Fruit fly (Drosophila melanogaster): ENCODE results near the gene Aldh7A1.

Aldh7A1 gene

DNA sequence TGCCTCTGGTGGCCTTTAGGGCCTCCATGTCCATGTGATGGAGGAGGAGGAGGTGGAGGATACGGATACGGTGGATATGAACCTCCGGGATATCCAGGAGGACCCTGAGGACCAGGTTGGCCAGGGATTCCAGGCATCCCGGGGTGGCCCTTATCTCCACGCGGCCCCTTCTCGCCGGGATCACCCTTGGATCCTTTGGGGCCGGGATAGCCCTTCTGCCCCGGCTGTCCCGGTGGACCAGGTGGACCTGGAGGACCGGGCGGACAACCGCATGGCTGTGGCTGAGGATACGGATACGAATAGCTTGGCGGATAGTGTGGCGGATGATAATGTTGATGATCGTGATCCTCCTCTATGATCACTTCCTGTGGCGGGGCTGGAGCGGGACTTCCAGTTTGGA lies 11.6 kb upstream of the Aldh7A1 start:
- no peak for TF ChIP-seq h (optimal IDR thresholded peaks at IDR 0.05)
- TF ChIP-seq Myc (optimal IDR thresholded peaks at IDR 0.05), result no peak
- no peak for TF ChIP-seq ttk (optimal IDR thresholded peaks at IDR 0.05)
- no peak for TF ChIP-seq Sin3A (optimal IDR thresholded peaks at IDR 0.05)
- no peak for TF ChIP-seq psq (optimal IDR thresholded peaks at IDR 0.05)
- no peak for TF ChIP-seq insv (optimal IDR thresholded peaks at IDR 0.05)

DNA sequence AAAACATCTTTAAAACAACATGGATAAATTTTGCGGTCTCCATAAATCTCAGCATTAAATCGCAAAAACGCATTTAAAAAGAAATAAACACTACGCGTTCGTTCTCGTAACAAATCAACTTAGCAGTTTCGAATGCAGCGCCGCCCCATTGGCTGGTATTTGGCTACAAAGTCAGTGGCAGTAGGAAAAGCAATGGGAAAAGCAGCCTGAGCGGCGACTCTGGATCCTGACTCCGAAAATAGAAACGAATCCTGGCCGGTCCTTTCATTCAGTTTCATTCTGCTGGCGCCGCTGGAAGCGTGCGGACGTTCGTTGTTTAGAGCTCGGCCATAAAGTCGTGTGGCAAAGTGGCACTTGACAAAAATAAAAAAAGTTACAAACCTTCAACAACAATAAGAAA lies 6.8 kb upstream of the Aldh7A1 start, which contains the start of gene CG14086:
Gene CG14086 (plus strand): TSS at position 301 of the 400 bp plus-strand sequence.
- TF ChIP-seq h (optimal IDR thresholded peaks at IDR 0.05) (no peak), psq (optimal IDR thresholded peaks at IDR 0.05) (no peak), ttk (optimal IDR thresholded peaks at IDR 0.05) (no peak), Myc (optimal IDR thresholded peaks at IDR 0.05) (no peak), insv (optimal IDR thresholded peaks at IDR 0.05) (no peak), Sin3A (optimal IDR thresholded peaks at IDR 0.05) (no peak)

DNA sequence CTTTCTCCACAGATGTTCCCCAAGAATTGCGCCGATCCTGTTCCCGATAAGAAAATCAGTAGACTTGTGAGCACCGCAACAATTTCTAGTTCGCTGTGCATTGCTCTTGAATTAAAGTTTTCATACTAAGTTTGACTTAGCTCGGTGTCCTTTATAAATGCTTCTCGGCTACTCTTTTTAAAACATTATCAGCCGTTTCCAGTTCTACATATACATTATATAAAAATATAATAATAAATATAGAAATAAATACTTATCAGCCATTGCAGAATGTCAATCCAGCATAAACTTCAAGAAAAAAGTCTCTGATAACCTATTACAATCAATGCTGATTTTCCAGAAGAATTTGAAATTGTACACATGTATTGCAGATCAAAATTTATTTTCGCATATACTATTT lies 1.8 kb upstream of the Aldh7A1 start, which contains the start of gene CG14088:
Gene CG14088 (minus strand): TSS at position 101 of the 400 bp plus-strand sequence.
- TF ChIP-seq ttk (optimal IDR thresholded peaks at IDR 0.05) (no peak), psq (optimal IDR thresholded peaks at IDR 0.05) (no peak), insv (optimal IDR thresholded peaks at IDR 0.05) (no peak), Sin3A (optimal IDR thresholded peaks at IDR 0.05) (no peak), Myc (optimal IDR thresholded peaks at IDR 0.05) (no peak), h (optimal IDR thresholded peaks at IDR 0.05) (no peak)

DNA sequence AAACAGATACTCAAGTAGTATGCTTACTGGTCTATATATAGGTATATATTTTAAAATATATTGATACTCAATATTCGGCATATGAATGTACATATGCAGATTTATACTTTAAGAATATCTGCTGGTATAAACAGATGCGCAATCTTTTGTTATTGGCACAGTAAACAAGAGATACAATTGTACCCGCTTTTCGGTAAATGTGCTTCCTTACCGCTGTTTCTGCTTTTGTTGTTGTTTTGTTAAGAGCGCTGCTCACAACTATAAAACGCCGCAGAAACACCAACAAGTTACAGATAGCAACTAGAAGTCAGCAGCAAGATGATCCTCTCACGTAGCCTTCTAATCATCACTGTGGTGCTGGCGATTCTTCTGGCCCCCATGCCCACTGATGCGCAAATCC lies 3.0 kb downstream of the Aldh7A1 start, which contains the start of gene CG45081:
Gene CG45081 (plus strand): TSS at position 301 of the 400 bp plus-strand sequence.
- TF ChIP-seq psq (optimal IDR thresholded peaks at IDR 0.05) (no peak), h (optimal IDR thresholded peaks at IDR 0.05) (no peak), Myc (optimal IDR thresholded peaks at IDR 0.05) (no peak), insv (optimal IDR thresholded peaks at IDR 0.05) (no peak), ttk (optimal IDR thresholded peaks at IDR 0.05) (no peak), Sin3A (optimal IDR thresholded peaks at IDR 0.05) (no peak)

DNA sequence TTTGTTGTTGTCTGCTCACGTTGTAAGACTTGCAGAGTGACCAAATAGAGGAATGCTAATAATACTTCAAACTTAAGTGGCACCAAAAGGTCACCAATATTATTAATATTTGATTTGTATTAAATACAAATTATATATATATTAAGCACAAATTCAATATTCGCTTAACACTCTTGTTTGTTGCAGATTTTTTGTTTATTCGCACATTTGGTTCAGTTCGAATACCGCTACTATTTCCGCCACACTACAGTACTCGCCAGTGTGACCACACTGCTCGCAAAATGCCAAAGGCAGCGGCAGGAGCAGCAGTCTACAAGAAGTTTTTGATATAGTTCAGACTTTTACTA lies 4.6 kb downstream of the Aldh7A1 start, which contains the start of gene Max:
Gene Max (minus strand): TSS at position 44 of the 347 bp plus-strand sequence.
- TF ChIP-seq Sin3A (optimal IDR thresholded peaks at IDR 0.05) (no peak), psq (optimal IDR thresholded peaks at IDR 0.05) (no peak), insv (optimal IDR thresholded peaks at IDR 0.05) (no peak), ttk (optimal IDR thresholded peaks at IDR 0.05) (no peak), h (optimal IDR thresholded peaks at IDR 0.05) (no peak)

DNA sequence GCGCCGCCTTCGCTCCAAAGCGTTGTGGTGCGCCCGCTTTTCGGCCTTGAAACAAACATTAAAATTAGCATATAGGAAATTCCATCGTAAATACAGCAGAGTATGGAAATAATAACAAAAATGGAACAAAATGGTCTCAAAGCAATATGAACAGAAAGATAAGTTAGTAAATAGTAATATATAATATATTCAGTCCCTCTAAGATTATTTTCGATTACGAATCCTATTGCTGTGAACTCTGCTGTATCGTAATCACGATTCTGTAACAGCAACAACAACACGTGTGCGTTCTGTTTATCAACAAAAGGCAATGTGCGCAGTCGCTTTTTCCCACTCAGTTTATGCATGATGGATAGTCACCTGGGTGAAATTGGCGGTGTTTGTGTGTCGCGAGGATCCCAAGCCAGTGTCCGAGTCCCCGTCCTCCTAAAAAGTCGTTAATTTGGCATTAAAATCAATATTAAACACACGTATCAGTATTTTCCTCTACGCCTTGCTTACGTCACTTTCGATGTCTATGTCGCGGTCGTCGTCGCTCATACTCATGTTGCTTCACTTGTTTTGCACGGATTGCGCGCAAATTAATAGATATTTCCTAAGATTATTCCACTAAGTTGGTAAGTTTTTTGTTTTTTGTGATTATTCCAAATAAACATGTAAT lies 5.1 kb downstream of the Aldh7A1 start, which contains the start of the genes CG42374 and Mettl5:
Gene CG42374 (plus strand): TSS at position 287 of the 661 bp plus-strand sequence.
Gene Mettl5 (plus strand): TSS at position 287 of the 661 bp plus-strand sequence.
- no peak for TF ChIP-seq ttk (optimal IDR thresholded peaks at IDR 0.05)
- TF ChIP-seq Sin3A (optimal IDR thresholded peaks at IDR 0.05), result no peak
- TF ChIP-seq Myc (optimal IDR thresholded peaks at IDR 0.05), result no peak
- TF ChIP-seq insv (optimal IDR thresholded peaks at IDR 0.05), result no peak
- no peak for TF ChIP-seq h (optimal IDR thresholded peaks at IDR 0.05)
- TF ChIP-seq psq (optimal IDR thresholded peaks at IDR 0.05), result no peak

DNA sequence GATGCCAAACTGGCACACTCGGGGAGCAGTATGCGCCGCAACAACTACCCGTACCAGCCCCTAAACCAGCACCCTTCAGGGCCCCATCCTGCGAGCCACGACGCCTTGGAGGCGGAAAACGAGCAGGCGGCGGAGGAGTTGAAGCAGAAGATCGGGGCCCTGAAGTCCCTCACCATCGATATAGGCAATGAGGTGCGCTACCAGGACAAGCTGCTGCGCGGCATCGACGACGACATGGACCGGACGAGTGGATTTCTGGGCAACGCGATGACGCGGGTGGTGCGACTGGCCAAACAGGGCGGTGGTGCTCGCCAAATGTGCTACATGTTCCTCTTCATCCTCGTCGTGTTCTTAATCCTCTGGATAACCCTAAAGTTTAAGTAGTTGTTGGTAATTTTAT lies 7.0 kb downstream of the Aldh7A1 start:
- TF ChIP-seq ttk (optimal IDR thresholded peaks at IDR 0.05) (no peak), insv (optimal IDR thresholded peaks at IDR 0.05) (no peak), psq (optimal IDR thresholded peaks at IDR 0.05) (no peak), Sin3A (optimal IDR thresholded peaks at IDR 0.05) (no peak), h (optimal IDR thresholded peaks at IDR 0.05) (no peak), Myc (optimal IDR thresholded peaks at IDR 0.05) (no peak)

DNA sequence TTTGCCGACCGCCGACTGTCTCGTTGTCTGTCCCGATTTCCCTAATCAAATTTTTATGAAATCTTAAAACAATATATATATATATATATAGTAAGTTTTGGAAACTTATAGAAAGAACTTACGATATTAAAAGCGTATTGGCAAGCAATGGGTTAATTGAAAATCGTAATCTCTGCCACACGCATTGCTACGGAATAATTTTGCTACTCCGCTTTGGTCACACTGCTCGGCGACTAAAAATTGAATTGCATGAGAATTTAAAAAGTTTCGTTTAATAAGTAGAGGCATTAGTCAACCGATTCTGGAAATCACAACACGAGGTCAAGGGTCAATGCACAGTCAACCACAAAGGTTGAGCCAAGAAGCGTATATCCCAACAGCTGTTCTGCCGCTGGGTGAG lies 7.5 kb downstream of the Aldh7A1 start, which contains the start of gene Bet1:
Gene Bet1 (plus strand): TSS at position 182 of the 400 bp plus-strand sequence.
- TF ChIP-seq psq (optimal IDR thresholded peaks at IDR 0.05) (no peak), Sin3A (optimal IDR thresholded peaks at IDR 0.05) (no peak), h (optimal IDR thresholded peaks at IDR 0.05) (no peak), insv (optimal IDR thresholded peaks at IDR 0.05) (no peak), Myc (optimal IDR thresholded peaks at IDR 0.05) (no peak), ttk (optimal IDR thresholded peaks at IDR 0.05) (no peak)

DNA sequence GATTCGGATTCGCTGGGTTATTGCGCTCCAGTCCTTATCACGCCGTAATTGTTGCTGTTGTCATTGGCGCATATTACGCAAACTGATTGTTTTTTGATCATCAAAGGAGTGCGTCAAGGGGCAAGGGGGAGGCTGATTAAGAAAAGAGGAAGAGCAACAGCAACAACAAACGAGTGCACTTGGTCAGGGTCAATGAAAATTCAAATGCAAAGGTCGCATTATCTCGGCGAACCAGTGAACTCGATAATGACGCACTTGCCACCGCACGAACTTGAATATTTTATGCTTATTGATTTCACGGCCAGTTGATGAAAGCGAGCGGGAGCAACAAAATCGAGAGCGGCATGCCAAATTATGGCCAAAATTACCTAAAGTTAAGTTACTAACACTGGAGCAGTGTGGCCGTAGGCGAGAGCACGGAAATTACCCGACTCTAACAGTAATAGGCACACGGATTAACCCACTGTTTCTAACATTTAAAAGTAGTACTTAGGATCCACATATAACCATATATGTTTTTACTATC lies 8.4 kb downstream of the Aldh7A1 start, which contains the start of gene nes:
Gene nes (minus strand): TSS at position 402 of the 526 bp plus-strand sequence.
- TF ChIP-seq Myc (optimal IDR thresholded peaks at IDR 0.05) (no peak), ttk (optimal IDR thresholded peaks at IDR 0.05) (no peak), h (optimal IDR thresholded peaks at IDR 0.05) (no peak), insv (optimal IDR thresholded peaks at IDR 0.05) (no peak), psq (optimal IDR thresholded peaks at IDR 0.05) (no peak), Sin3A (optimal IDR thresholded peaks at IDR 0.05) (no peak)

DNA sequence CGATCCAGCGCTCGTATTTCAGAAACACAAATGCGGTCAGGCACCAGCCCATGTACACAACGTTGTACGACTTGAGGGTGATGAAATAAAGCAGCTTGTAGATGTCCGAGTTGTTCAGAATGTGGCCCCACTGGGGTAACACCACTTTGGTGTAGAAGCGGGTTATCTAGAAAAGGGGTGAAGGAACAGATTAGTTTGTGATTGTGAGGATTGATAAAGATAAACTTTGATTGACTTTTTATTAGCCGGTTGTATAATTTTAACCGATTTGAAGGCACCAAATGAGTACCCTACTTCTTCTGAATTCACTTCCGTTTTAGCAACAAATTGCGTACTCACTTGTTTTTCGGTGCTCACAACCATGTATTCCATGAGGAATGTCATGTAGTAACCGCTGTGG lies 10.5 kb downstream of the Aldh7A1 start:
- TF ChIP-seq Myc (optimal IDR thresholded peaks at IDR 0.05), result no peak

DNA sequence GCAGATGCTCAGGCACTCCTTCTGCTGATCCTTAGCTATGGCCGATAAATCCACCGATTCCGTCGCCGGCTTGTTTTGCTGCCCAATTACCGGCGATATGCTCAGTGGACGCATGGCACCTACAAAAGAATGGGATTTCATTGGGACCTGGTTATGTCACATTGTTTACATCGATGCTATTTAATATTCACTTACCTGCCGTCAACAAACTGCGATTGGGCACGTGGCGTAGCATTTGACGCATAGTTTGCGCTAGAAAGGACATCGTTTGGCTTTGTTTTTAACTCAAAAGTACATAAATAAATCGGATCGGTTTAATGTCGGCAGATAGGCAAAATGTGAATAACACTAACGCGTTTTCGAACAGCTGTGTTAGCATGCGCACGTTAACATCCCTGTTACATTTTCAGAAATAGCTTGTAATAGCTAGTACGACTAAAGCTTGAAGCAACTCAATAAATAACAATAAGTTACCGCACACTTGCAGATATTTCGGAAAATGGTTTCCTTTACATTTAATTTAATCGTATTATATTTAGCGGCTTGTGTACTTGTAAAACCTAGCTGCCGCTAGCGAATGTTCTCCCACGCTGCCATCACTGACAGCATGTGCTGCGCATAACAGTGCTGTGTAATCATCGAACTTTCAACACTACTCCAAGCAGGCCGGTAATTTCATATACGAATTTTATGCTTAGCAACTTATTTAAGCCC lies 13.8 kb downstream of the Aldh7A1 start, which contains the start of the genes mRpL21 and rept:
Gene mRpL21 (minus strand): TSS at position 347 of the 714 bp plus-strand sequence.
Gene rept (plus strand): TSS at position 626 of the 714 bp plus-strand sequence.
- TF ChIP-seq insv (optimal IDR thresholded peaks at IDR 0.05) (no peak), h (optimal IDR thresholded peaks at IDR 0.05) (no peak), Sin3A (optimal IDR thresholded peaks at IDR 0.05) (no peak), Myc (optimal IDR thresholded peaks at IDR 0.05) (no peak), psq (optimal IDR thresholded peaks at IDR 0.05) (no peak), ttk (optimal IDR thresholded peaks at IDR 0.05) (no peak)

DNA sequence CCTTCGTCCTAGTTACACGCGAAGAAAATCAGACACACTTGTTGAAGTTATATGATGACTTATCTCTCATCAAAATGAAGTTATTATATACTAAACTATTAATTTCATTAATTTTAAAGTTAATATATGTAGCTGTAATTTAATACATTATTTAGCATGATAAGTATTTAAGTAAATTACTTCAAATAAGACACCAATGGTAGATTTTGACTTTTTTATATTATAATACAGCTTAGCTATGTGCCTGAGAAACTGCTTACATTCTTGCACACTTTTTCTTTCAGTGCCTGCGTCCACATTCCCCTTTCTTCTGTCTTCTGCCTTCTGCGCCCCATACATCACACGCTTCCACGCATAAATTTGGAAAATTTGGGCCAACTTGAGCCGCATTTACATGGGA lies 17.1 kb downstream of the Aldh7A1 start:
- TF ChIP-seq h (optimal IDR thresholded peaks at IDR 0.05) (no peak), Sin3A (optimal IDR thresholded peaks at IDR 0.05) (no peak), insv (optimal IDR thresholded peaks at IDR 0.05) (no peak), ttk (optimal IDR thresholded peaks at IDR 0.05) (no peak), Myc (optimal IDR thresholded peaks at IDR 0.05) (no peak), psq (optimal IDR thresholded peaks at IDR 0.05) (no peak)

All from Kc167 (cell line).